Fruit fly (Drosophila melanogaster): Measurements from ENCODE around the gene Obp8a.

- no peak for TF ChIP-seq CG8478 (optimal IDR thresholded peaks at IDR 0.05)
- peak in 1 of 2 experiments; percentile 21 for TF ChIP-seq CTCF (optimal IDR thresholded peaks at IDR 0.05)
Measured at dm6 chrX:9243417-9243884, 28.8 kb downstream of the Obp8a start, which contains the start of the genes mxc and Larp7.
